Worm (Caenorhabditis elegans) whole organism, young adult: ENCODE data around the gene stip-1.
A peak's percentile ranks its signal among the peaks of the same experiment; 100 is the strongest.

Source experiments
- B0019.2 ChIP-seq: fragments of 200-800 bp; sonication (Bioruptor generic); conservative IDR thresholded peaks from 2 replicates; pipeline ENCODE4 v1.3.6; 2022; ENCODE audit warnings: missing genetic modification reagents, missing genetic modification characterization, missing compliant biosample characterization
- B0336.3 ChIP-seq: fragments of 200-800 bp; sonication (Bioruptor generic); IDR thresholded peaks from 2 replicates; pipeline ENCODE4 v1.3.6; 2022; ENCODE audit warnings: missing genetic modification characterization, missing compliant biosample characterization
- C17E4.6 ChIP-seq: fragments of 200-800 bp; sonication (Bioruptor generic); IDR thresholded peaks from 2 replicates; pipeline ENCODE4 v1.3.6; 2022; ENCODE audit warnings: missing genetic modification reagents, missing genetic modification characterization, missing compliant biosample characterization
- F39B2.1 ChIP-seq: fragments of 200-800 bp; sonication (Bioruptor generic); IDR thresholded peaks from 2 replicates; pipeline ENCODE4 v1.3.6; 2022; ENCODE audit warnings: missing genetic modification reagents, missing genetic modification characterization, missing compliant biosample characterization
- F55B11.4 ChIP-seq: sonication (generic microtip); optimal IDR thresholded peaks from 2 replicates; lab custom pipeline; 2016; ENCODE audit warnings: missing compliant biosample characterization, missing genetic modification characterization, borderline replicate concordance; ENCODE audit not compliant: insufficient read depth
- F57A8.1 ChIP-seq: fragments of 200-800 bp; sonication (Bioruptor generic); optimal IDR thresholded peaks from 2 replicates; lab custom pipeline; 2018; ENCODE audit warnings: mild to moderate bottlenecking, missing genetic modification characterization, moderate library complexity, missing compliant biosample characterization
- Y53F4B.3 ChIP-seq: fragments of 200-800 bp; sonication (Bioruptor generic); IDR thresholded peaks from 2 replicates; pipeline ENCODE4 v1.3.6; 2022; ENCODE audit warnings: missing genetic modification reagents, missing genetic modification characterization, missing compliant biosample characterization
- Y67H2A.10 ChIP-seq: fragments of 200-800 bp; sonication (Bioruptor generic); conservative IDR thresholded peaks from 2 replicates; pipeline ENCODE4 v1.3.6; 2022; ENCODE audit warnings: missing genetic modification reagents, missing genetic modification characterization, missing compliant biosample characterization
- Y95B8A.8 ChIP-seq: fragments of 200-800 bp; sonication (Bioruptor generic); IDR thresholded peaks from 2 replicates; pipeline ENCODE4 v1.3.6; 2022; ENCODE audit warnings: missing genetic modification reagents, missing genetic modification characterization, missing compliant biosample characterization
- ama-1 ChIP-seq, 3 experiments: fragments of 150-350 bp in 1 of 3; sonication (generic microtip) in 2 of 3; optimal IDR thresholded peaks; 2 replicates each; lab custom pipeline; 2014 to 2018; ENCODE audit warnings: missing biosample characterization in 2 of 3, missing genetic modification characterization in 2 of 3, missing genetic modification reagents in 2 of 3
- attf-5 ChIP-seq: fragments of 200-800 bp; sonication (Bioruptor generic); optimal IDR thresholded peaks from 2 replicates; lab custom pipeline; 2018; ENCODE audit warnings: mild to moderate bottlenecking, missing genetic modification characterization, missing compliant biosample characterization
- bed-1 ChIP-seq: fragments of 200-800 bp; sonication (Bioruptor generic); IDR thresholded peaks from 2 replicates; pipeline ENCODE4 v1.3.6; 2022; ENCODE audit warnings: missing genetic modification reagents, missing genetic modification characterization, missing compliant biosample characterization
- bed-2 ChIP-seq: fragments of 200-800 bp; sonication (Bioruptor generic); IDR thresholded peaks from 2 replicates; pipeline ENCODE4 v1.3.6; 2022; ENCODE audit warnings: missing genetic modification reagents, missing genetic modification characterization, missing compliant biosample characterization
- cebp-1 ChIP-seq, 2 experiments: fragments of 200-800 bp in 1 of 2; sonication (Bioruptor generic) in 1 of 2; sonication (generic microtip) in 1 of 2; IDR thresholded peaks in 1 of 2; optimal IDR thresholded peaks in 1 of 2; 2 replicates each; pipeline versions ENCODE4 v1.3.6 to Lab custom; 2017 to 2022; ENCODE audit warnings: missing compliant biosample characterization in 2 of 2, missing genetic modification characterization in 2 of 2, mild to moderate bottlenecking in 1 of 2, missing genetic modification reagents in 1 of 2, moderate library complexity in 1 of 2
- ceh-27 ChIP-seq: fragments of 200-800 bp; sonication (Bioruptor generic); optimal IDR thresholded peaks from 2 replicates; lab custom pipeline; 2018; ENCODE audit warnings: mild to moderate bottlenecking, missing genetic modification characterization, moderate library complexity, missing compliant biosample characterization
- ceh-40 ChIP-seq: fragments of 200-800 bp; sonication (Bioruptor generic); IDR thresholded peaks from 2 replicates; pipeline ENCODE4 v1.3.6; 2022; ENCODE audit warnings: missing genetic modification characterization, missing compliant biosample characterization
- chd-7 ChIP-seq: sonication (generic microtip); optimal IDR thresholded peaks from 2 replicates; lab custom pipeline; 2016; ENCODE audit warnings: mild to moderate bottlenecking, missing genetic modification characterization, moderate library complexity, missing compliant biosample characterization
- egl-18 ChIP-seq: fragments of 200-800 bp; sonication (Bioruptor generic); IDR thresholded peaks from 2 replicates; pipeline ENCODE4 v1.3.6; 2022; ENCODE audit warnings: missing genetic modification reagents, missing genetic modification characterization, missing compliant biosample characterization
- egrh-3 ChIP-seq: fragments of 200-800 bp; sonication (Bioruptor generic); IDR thresholded peaks from 2 replicates; pipeline ENCODE4 v1.3.6; 2022; ENCODE audit warnings: missing genetic modification reagents, missing genetic modification characterization, missing compliant biosample characterization
- ekl-4 ChIP-seq: fragments of 200-800 bp; sonication (Bioruptor generic); IDR thresholded peaks from 2 replicates; pipeline ENCODE4 v1.3.6; 2022; ENCODE audit warnings: missing genetic modification reagents, missing genetic modification characterization, missing compliant biosample characterization
- hlh-12 ChIP-seq: sonication (generic microtip); optimal IDR thresholded peaks from 2 replicates; lab custom pipeline; 2016; ENCODE audit warnings: missing genetic modification characterization, missing compliant biosample characterization
- hmg-1.2 ChIP-seq: fragments of 200-800 bp; sonication (Bioruptor generic); IDR thresholded peaks from 2 replicates; pipeline ENCODE4 v1.3.6; 2022; ENCODE audit warnings: missing genetic modification reagents, missing genetic modification characterization, missing compliant biosample characterization
- hmg-20 ChIP-seq: fragments of 200-800 bp; sonication (Bioruptor generic); IDR thresholded peaks from 2 replicates; pipeline ENCODE4 v1.3.6; 2022; ENCODE audit warnings: missing genetic modification reagents, missing genetic modification characterization, missing compliant biosample characterization
- let-526 ChIP-seq: fragments of 200-800 bp; sonication (Bioruptor generic); IDR thresholded peaks from 2 replicates; pipeline ENCODE4 v1.3.6; 2022; ENCODE audit warnings: missing genetic modification reagents, missing genetic modification characterization, missing compliant biosample characterization
- lin-35 ChIP-seq, 3 experiments: fragments of 150-350 bp in 2 of 3; sonication (generic microtip) in 1 of 3; optimal IDR thresholded peaks; 2 replicates each; lab custom pipeline; 2014 to 2018; ENCODE audit warnings: missing biosample characterization in 3 of 3, missing genetic modification characterization in 3 of 3, missing genetic modification reagents in 3 of 3
- lir-1 ChIP-seq: fragments of 200-800 bp; sonication (Bioruptor generic); conservative IDR thresholded peaks from 2 replicates; pipeline ENCODE4 v1.3.6; 2022; ENCODE audit warnings: missing genetic modification reagents, missing genetic modification characterization, missing compliant biosample characterization
- madf-10 ChIP-seq: sonication (generic microtip); optimal IDR thresholded peaks from 2 replicates; lab custom pipeline; 2016; ENCODE audit warnings: mild to moderate bottlenecking, missing genetic modification characterization, missing compliant biosample characterization
- madf-3 ChIP-seq: fragments of 200-800 bp; sonication (Bioruptor generic); IDR thresholded peaks from 2 replicates; pipeline ENCODE4 v1.3.6; 2022; ENCODE audit warnings: missing genetic modification reagents, missing genetic modification characterization, missing compliant biosample characterization
- madf-8 ChIP-seq: fragments of 200-800 bp; sonication (Bioruptor generic); conservative IDR thresholded peaks from 2 replicates; pipeline ENCODE4 v1.3.6; 2022; ENCODE audit warnings: missing genetic modification reagents, missing genetic modification characterization, missing compliant biosample characterization
- mel-28 ChIP-seq: sonication (generic microtip); optimal IDR thresholded peaks from 2 replicates; lab custom pipeline; 2016; ENCODE audit warnings: borderline replicate concordance, mild to moderate bottlenecking, missing genetic modification characterization, missing compliant biosample characterization
- nfya-1 ChIP-seq: sonication (generic microtip); optimal IDR thresholded peaks from 2 replicates; lab custom pipeline; 2017; ENCODE audit warnings: antibody characterized with exemption, missing compliant biosample characterization, missing genetic modification characterization, borderline replicate concordance; ENCODE audit not compliant: insufficient read depth
- nfyb-1 ChIP-seq: fragments of 200-800 bp; sonication (Bioruptor generic); IDR thresholded peaks from 2 replicates; pipeline ENCODE4 v1.3.6; 2022; ENCODE audit warnings: missing genetic modification reagents, missing genetic modification characterization, missing compliant biosample characterization
- nhr-80 ChIP-seq: sonication (generic microtip); optimal IDR thresholded peaks from 2 replicates; lab custom pipeline; 2016; ENCODE audit warnings: missing genetic modification characterization, missing compliant biosample characterization
- pha-4 ChIP-seq: fragments of 150-350 bp; sonication (generic microtip); optimal IDR thresholded peaks from 2 replicates; lab custom pipeline; 2014; ENCODE audit warnings: missing biosample characterization, missing genetic modification reagents, missing genetic modification characterization
- rcor-1 ChIP-seq: fragments of 200-800 bp; sonication (Bioruptor generic); IDR thresholded peaks from 2 replicates; pipeline ENCODE4 v1.3.6; 2022; ENCODE audit warnings: missing genetic modification reagents, missing genetic modification characterization, missing compliant biosample characterization
- sdz-38 ChIP-seq: sonication (generic microtip); optimal IDR thresholded peaks from 2 replicates; lab custom pipeline; 2016; ENCODE audit warnings: missing genotype, missing genetic modification characterization, missing compliant biosample characterization
- snpc-3.4 ChIP-seq: sonication (generic microtip); optimal IDR thresholded peaks from 2 replicates; lab custom pipeline; 2017; ENCODE audit warnings: missing genetic modification characterization, mild to moderate bottlenecking, missing compliant biosample characterization, antibody characterized with exemption, moderate library complexity, missing genotype, missing genetic modification reagents
- snpc-4 ChIP-seq, 5 experiments: fragments of 150-350 bp in 1 of 5; sonication (generic microtip) in 4 of 5; optimal IDR thresholded peaks; 2 replicates each; lab custom pipeline; 2014 to 2018; ENCODE audit warnings: missing genetic modification characterization in 5 of 5, missing biosample characterization in 3 of 5, antibody characterized with exemption in 2 of 5, mild to moderate bottlenecking in 2 of 5, missing compliant biosample characterization in 2 of 5, missing genotype in 2 of 5, moderate library complexity in 2 of 5, missing genetic modification reagents in 1 of 5
- somi-1 ChIP-seq: fragments of 200-800 bp; sonication (Bioruptor generic); optimal IDR thresholded peaks from 2 replicates; lab custom pipeline; 2018; ENCODE audit warnings: mild to moderate bottlenecking, missing genetic modification characterization, missing compliant biosample characterization
- tbp1 ChIP-seq: fragments of 200-800 bp; sonication (Bioruptor generic); optimal IDR thresholded peaks from 2 replicates; lab custom pipeline; 2018; ENCODE audit warnings: mild to moderate bottlenecking, missing genetic modification characterization, missing compliant biosample characterization
- tlf-1 ChIP-seq: fragments of 200-800 bp; sonication (Bioruptor generic); optimal IDR thresholded peaks from 2 replicates; lab custom pipeline; 2018; ENCODE audit warnings: mild to moderate bottlenecking, missing genetic modification characterization, missing compliant biosample characterization
- xnd-1 ChIP-seq: sonication (generic microtip); optimal IDR thresholded peaks from 2 replicates; lab custom pipeline; 2016; ENCODE audit warnings: missing genotype, missing genetic modification reagents, missing genetic modification characterization, missing compliant biosample characterization
- zim-3 ChIP-seq: sonication (generic microtip); optimal IDR thresholded peaks from 2 replicates; lab custom pipeline; 2017; ENCODE audit warnings: mild to moderate bottlenecking, missing genetic modification characterization, moderate library complexity, missing compliant biosample characterization
- ztf-28 ChIP-seq: fragments of 200-800 bp; sonication (Bioruptor generic); IDR thresholded peaks from 2 replicates; pipeline ENCODE4 v1.3.6; 2022; ENCODE audit warnings: missing genetic modification reagents, missing genetic modification characterization, missing compliant biosample characterization

stip-1 gene

ce11 chrII:10393282-10394179 is 43.7 kb upstream of the stip-1 start, which contains the start of gene gpd-1 (continued):
- TF ChIP-seq bed-1 (GFP tag; lab: Robert Waterston, UW) (no peak), snpc-3.4 (tag; lab: Kevin White, UChicago) (peak; percentile 93), Y53F4B.3 (GFP tag; lab: Robert Waterston, UW) (no peak), nfyb-1 (GFP tag; lab: Robert Waterston, UW) (0 out of 2 replicates have a peak, but pooled peaks have one; percentile 40), snpc-4 (GFP tag; optimal IDR thresholded peaks at IDR 0.05; lab: Kevin White, UChicago) (peak; percentile 36), snpc-4 (tag; optimal IDR thresholded peaks at IDR 0.05; lab: Kevin White, UChicago) (peak in 2 of 4 experiments; percentile 2 to 53), cebp-1 (GFP tag; IDR thresholded peaks at IDR 0.05; lab: Robert Waterston, UW) (no peak), cebp-1 (tag; optimal IDR thresholded peaks at IDR 0.05; lab: Kevin White, UChicago) (peak; percentile 36), ztf-28 (0 out of 2 replicates have a peak, but pooled peaks have one; percentile 27), hlh-12 (tag; lab: Kevin White, UChicago) (no peak), C17E4.6 (peak; percentile 60; the same call in 1 of the 2 replicates), nfya-1 (no peak), ceh-27 (no peak), ama-1 (optimal IDR thresholded peaks at IDR 0.05; lab: Kevin White, UChicago) (no peak), ama-1 (GFP tag; optimal IDR thresholded peaks at IDR 0.05; lab: Kevin White, UChicago) (no peak), nhr-80 (no peak), lir-1 (GFP tag; lab: Robert Waterston, UW) (peak; percentile 82), F55B11.4 (tag; lab: Kevin White, UChicago) (no peak), madf-10 (peak; percentile 14), attf-5 (GFP tag; lab: Kevin White, UChicago) (no peak), sdz-38 (no peak), Y95B8A.8 (GFP tag; lab: Robert Waterston, UW) (peak; percentile 90), lin-35 (GFP tag; optimal IDR thresholded peaks at IDR 0.05; lab: Kevin White, UChicago) (peak in 2 of 3 experiments; percentile 51 to 55), egl-18 (GFP tag; lab: Robert Waterston, UW) (no peak), tbp1 (GFP tag; lab: Kevin White, UChicago) (peak; percentile 55), chd-7 (tag; lab: Kevin White, UChicago) (peak; percentile 35), tlf-1 (GFP tag; lab: Kevin White, UChicago) (peak; percentile 89), bed-2 (no peak), madf-3 (GFP tag; lab: Robert Waterston, UW) (peak; percentile 78; the same call in 1 of the 2 replicates), let-526 (no peak), madf-8 (peak; percentile 96), hmg-1.2 (GFP tag; lab: Robert Waterston, UW) (peak; percentile 56; the same call in 1 of the 2 replicates), zim-3 (tag; lab: Kevin White, UChicago) (no peak), Y67H2A.10 (GFP tag; lab: Robert Waterston, UW) (no peak; the same call in 1 of the 2 replicates), hmg-20 (GFP tag; lab: Robert Waterston, UW) (no peak), mel-28 (tag; lab: Kevin White, UChicago) (no peak), rcor-1 (peak; percentile 70), B0336.3 (GFP tag; lab: Robert Waterston, UW) (peak; percentile 87), B0019.2 (GFP tag; lab: Robert Waterston, UW) (peak; percentile 93), F57A8.1 (no peak), F39B2.1 (GFP tag; lab: Robert Waterston, UW) (no peak), egrh-3 (0 out of 2 replicates have a peak, but pooled peaks have one; percentile 6), somi-1 (GFP tag; lab: Kevin White, UChicago) (no peak), xnd-1 (tag; lab: Kevin White, UChicago) (peak; percentile 96), pha-4 (tag; lab: Kevin White, UChicago) (no peak), ekl-4 (GFP tag; lab: Robert Waterston, UW) (peak; percentile 62; the same call in 1 of the 2 replicates), ceh-40 (GFP tag; lab: Robert Waterston, UW) (0 out of 2 replicates have a peak, but pooled peaks have one; percentile 7)
